Fruit fly (Drosophila melanogaster): Measurements from ENCODE around the gene CG17568.

CG17568 gene

DNA sequence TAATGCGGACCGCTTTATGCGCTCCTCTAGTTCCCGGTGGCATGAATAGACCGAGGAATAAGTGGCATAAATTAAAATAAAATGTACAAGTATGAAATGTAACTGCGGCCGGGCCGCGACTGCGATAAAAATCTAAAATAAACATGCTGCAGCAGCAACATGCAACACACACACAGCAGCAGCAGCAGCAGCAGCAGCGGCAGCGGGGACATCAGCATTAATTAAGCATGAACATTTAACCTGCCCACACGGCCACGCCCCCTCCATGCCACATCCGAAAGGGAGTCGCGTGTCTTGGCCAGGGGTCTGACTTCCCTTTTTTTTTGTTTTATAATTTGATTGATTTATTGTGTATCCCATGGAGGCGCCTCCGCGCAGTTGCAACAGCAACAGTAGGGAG, 23.0 kb upstream of the CG17568 start (continued):
- TF ChIP-seq jumu (GFP tag; optimal IDR thresholded peaks at IDR 0.05) (no peak), Ptx1 (GFP tag; IDR thresholded peaks at IDR 0.05) (no peak), CG10321 (GFP tag; IDR thresholded peaks at IDR 0.05) (no peak), vfl (GFP tag; optimal IDR thresholded peaks at IDR 0.05) (no peak), CG11560 (tag; IDR thresholded peaks at IDR 0.05) (no peak), sens (GFP tag) (peak; percentile 72), crc (GFP tag; optimal IDR thresholded peaks at IDR 0.05) (no peak), cg (GFP tag; optimal IDR thresholded peaks at IDR 0.05) (peak; percentile 3), p53 (GFP tag; optimal IDR thresholded peaks at IDR 0.05) (no peak), CG6654 (GFP tag; optimal IDR thresholded peaks at IDR 0.05) (no peak), Bgb (GFP tag; IDR thresholded peaks at IDR 0.05; ENCODE audit: partially characterized antibody) (no peak), CG17829 (tag; optimal IDR thresholded peaks at IDR 0.05) (no peak), CG15514 (GFP tag; optimal IDR thresholded peaks at IDR 0.05) (no peak), Kr (GFP tag; optimal IDR thresholded peaks at IDR 0.05) (no peak), Drgx (GFP tag; IDR thresholded peaks at IDR 0.05) (no peak), CG11456 (GFP tag; IDR thresholded peaks at IDR 0.05) (no peak), NK7.1 (GFP tag; optimal IDR thresholded peaks at IDR 0.05) (no peak), Dll (GFP tag; IDR thresholded peaks at IDR 0.05; ENCODE audit: partially characterized antibody) (0 out of 4 replicates have a peak, but pooled peaks have one; percentile 13), Camta (GFP tag; optimal IDR thresholded peaks at IDR 0.05) (no peak), wdn (GFP tag; IDR thresholded peaks at IDR 0.05) (no peak), crol (GFP tag; IDR thresholded peaks at IDR 0.05) (no peak), sqz (GFP tag; optimal IDR thresholded peaks at IDR 0.05) (peak; percentile 48), CG14441 (GFP tag; IDR thresholded peaks at IDR 0.05) (no peak), CG3065 (GFP tag; optimal IDR thresholded peaks at IDR 0.05) (peak; percentile 11), Stat92E (GFP tag; optimal IDR thresholded peaks at IDR 0.05) (no peak), hkb (optimal IDR thresholded peaks at IDR 0.05) (no peak), hkb (GFP tag; IDR thresholded peaks at IDR 0.05) (no peak), bigmax (GFP tag; optimal IDR thresholded peaks at IDR 0.05) (no peak), z (GFP tag; IDR thresholded peaks at IDR 0.05) (peak; percentile 1; the same call in 1 of the 3 replicates), CG6765 (GFP tag; optimal IDR thresholded peaks at IDR 0.05) (no peak), br (optimal IDR thresholded peaks at IDR 0.05) (no peak), Ets65A (GFP tag) (peak; percentile 42), CG8359 (GFP tag; optimal IDR thresholded peaks at IDR 0.05; ENCODE audit: borderline replicate concordance) (no peak), kni (GFP tag; optimal IDR thresholded peaks at IDR 0.05) (no peak), CG17328 (GFP tag; IDR thresholded peaks at IDR 0.05) (no peak), CG1024 (GFP tag; IDR thresholded peaks at IDR 0.05) (no peak), unc-4 (GFP tag; IDR thresholded peaks at IDR 0.05; ENCODE audit: partially characterized antibody) (no peak), Mrtf (GFP tag; IDR thresholded peaks at IDR 0.05) (no peak), fd96Cb (tag; optimal IDR thresholded peaks at IDR 0.05) (no peak), CG30431 (GFP tag; optimal IDR thresholded peaks at IDR 0.05) (no peak), CG11247 (GFP tag; IDR thresholded peaks at IDR 0.05) (no peak), nom (GFP tag; optimal IDR thresholded peaks at IDR 0.05) (no peak), Rfx (GFP tag; IDR thresholded peaks at IDR 0.05) (no peak), pb (GFP tag; optimal IDR thresholded peaks at IDR 0.05) (no peak)

- TF ChIP-seq CG8359 (GFP tag; optimal IDR thresholded peaks at IDR 0.05; ENCODE audit: borderline replicate concordance) (no peak), sr (GFP tag; IDR thresholded peaks at IDR 0.05) (no peak), Eip74EF (GFP tag; optimal IDR thresholded peaks at IDR 0.05) (no peak), sens (GFP tag) (peak; percentile 43), Gsc (GFP tag; IDR thresholded peaks at IDR 0.05) (no peak), CG12155 (GFP tag; optimal IDR thresholded peaks at IDR 0.05) (no peak), ci (GFP tag; IDR thresholded peaks at IDR 0.05) (peak; percentile 36; the same call in 1 of the 3 replicates), Rx (GFP tag; IDR thresholded peaks at IDR 0.05) (no peak), bsh (GFP tag; optimal IDR thresholded peaks at IDR 0.05) (peak; percentile 4 to 57), HLH3B (GFP tag; IDR thresholded peaks at IDR 0.05) (no peak), CG7987 (GFP tag; optimal IDR thresholded peaks at IDR 0.05) (no peak), Rfx (GFP tag; IDR thresholded peaks at IDR 0.05) (no peak), esg (GFP tag; conservative IDR thresholded peaks at IDR 0.05) (peak; percentile 12; the same call in 1 of the 2 replicates), kay (GFP tag; optimal IDR thresholded peaks at IDR 0.05) (no peak)
Observed at dm6 chr2L:19201841-19202240, 20.3 kb upstream of the CG17568 start.
